Fruit fly (Drosophila melanogaster) whole organism, embryonic: ENCODE data around the gene Usf.
A peak's percentile ranks its signal among the peaks of the same experiment; 100 is the strongest.

Experiments
- Awh ChIP-seq: fragments of 200-800 bp; sonication (Bioruptor generic); IDR thresholded peaks from 2 replicates; pipeline ENCODE4, ENCODE4 v1.3.6; 2022; ENCODE audit warnings: missing biosample characterization, missing genetic modification characterization
- Bdp1 ChIP-seq: fragments of 200-800 bp; sonication (Bioruptor generic); optimal IDR thresholded peaks from 3 replicates; lab custom pipeline; 2016; ENCODE audit warnings: missing biosample characterization, missing genetic modification characterization
- CG10543 ChIP-seq: fragments of 200-800 bp; sonication (Bioruptor generic); optimal IDR thresholded peaks from 3 replicates; lab custom pipeline; 2017; ENCODE audit warnings: missing biosample characterization, mild to moderate bottlenecking, missing genetic modification characterization, moderate library complexity
- CG10979 ChIP-seq: fragments of 200-800 bp; sonication (Bioruptor generic); optimal IDR thresholded peaks from 2 replicates; lab custom pipeline; 2018; ENCODE audit warnings: missing biosample characterization, mild to moderate bottlenecking, missing genetic modification characterization, moderate library complexity
- CG14860 ChIP-seq: fragments of 200-800 bp; sonication (Bioruptor generic); IDR thresholded peaks from 3 replicates; pipeline ENCODE4 v1.3.6; 2022; ENCODE audit warnings: missing biosample characterization, missing genetic modification characterization; ENCODE audit not compliant: partially characterized antibody
- CG17359 ChIP-seq: fragments of 200-800 bp; sonication (Bioruptor generic); optimal IDR thresholded peaks from 3 replicates; lab custom pipeline; 2018; ENCODE audit warnings: missing biosample characterization, mild to moderate bottlenecking, missing genetic modification characterization, moderate library complexity
- CG1832 ChIP-seq: fragments of 200-800 bp; sonication (Bioruptor generic); optimal IDR thresholded peaks from 2 replicates; lab custom pipeline; 2017; ENCODE audit warnings: missing biosample characterization, mild to moderate bottlenecking, missing genetic modification characterization, inconsistent platforms
- CG18599 ChIP-seq: fragments of 200-800 bp; sonication (Bioruptor generic); optimal IDR thresholded peaks from 3 replicates; lab custom pipeline; 2017; ENCODE audit warnings: missing biosample characterization, missing genetic modification characterization, mild to moderate bottlenecking, moderate library complexity, missing genetic modification reagents
- CG2129 ChIP-seq: fragments of 200-800 bp; sonication (Bioruptor generic); IDR thresholded peaks from 2 replicates; pipeline ENCODE4 v1.3.6; 2022; ENCODE audit warnings: missing biosample characterization, missing genetic modification characterization; ENCODE audit not compliant: partially characterized antibody
- CG30403 ChIP-seq: fragments of 200-800 bp; sonication (Bioruptor generic); optimal IDR thresholded peaks from 3 replicates; lab custom pipeline; 2016; ENCODE audit warnings: missing biosample characterization, missing genetic modification characterization
- CG3065 ChIP-seq: fragments of 200-800 bp; sonication (Bioruptor generic); optimal IDR thresholded peaks from 2 replicates; lab custom pipeline; 2016; ENCODE audit warnings: missing biosample characterization, missing genetic modification characterization
- CG32772 ChIP-seq: fragments of 200-800 bp; sonication (Bioruptor generic); IDR thresholded peaks from 2 replicates; pipeline ENCODE4 v1.3.6; 2022; ENCODE audit warnings: missing biosample characterization, missing genetic modification characterization
- CG33213 ChIP-seq: fragments of 200-800 bp; sonication (Bioruptor generic); optimal IDR thresholded peaks from 3 replicates; lab custom pipeline; 2016; ENCODE audit warnings: missing biosample characterization, missing genetic modification characterization
- CG4360 ChIP-seq: fragments of 200-800 bp; sonication (Bioruptor generic); IDR thresholded peaks from 2 replicates; pipeline ENCODE4 v1.3.6; 2022; ENCODE audit warnings: missing biosample characterization, missing genetic modification characterization
- CG9932 ChIP-seq: fragments of 200-800 bp; sonication (Bioruptor generic); IDR thresholded peaks from 2 replicates; pipeline ENCODE4 v1.3.6; 2022; ENCODE audit warnings: missing biosample characterization, missing genetic modification characterization
- CHES-1-like ChIP-seq: fragments of 200-800 bp; sonication (Bioruptor generic); optimal IDR thresholded peaks from 2 replicates; lab custom pipeline; 2016; ENCODE audit warnings: missing biosample characterization, missing genetic modification characterization
- CTCF ChIP-seq: fragments of 200-800 bp; sonication (Bioruptor generic); optimal IDR thresholded peaks from 2 replicates; lab custom pipeline; 2017; ENCODE audit warnings: missing biosample characterization, mild to moderate bottlenecking, missing genetic modification characterization, moderate library complexity
- Deaf1 ChIP-seq: fragments of 200-800 bp; optimal IDR thresholded peaks from 3 replicates; lab custom pipeline; 2019; ENCODE audit warnings: missing biosample characterization, mild to moderate bottlenecking, missing genetic modification characterization, moderate library complexity
- Dfd ChIP-seq, 2 experiments: fragments of >200 bp; optimal IDR thresholded peaks; 2 replicates each; lab custom pipeline; 2017; ENCODE audit warnings: missing biosample characterization in 2 of 2, missing genetic modification characterization in 2 of 2
- Fer2 ChIP-seq: fragments of 200-800 bp; sonication (Bioruptor generic); optimal IDR thresholded peaks from 2 replicates; lab custom pipeline; 2018; ENCODE audit warnings: missing biosample characterization, mild to moderate bottlenecking, missing genetic modification characterization, moderate library complexity
- Meics ChIP-seq: fragments of 200-800 bp; sonication (Bioruptor generic); optimal IDR thresholded peaks from 2 replicates; lab custom pipeline; 2017; ENCODE audit warnings: missing biosample characterization, mild to moderate bottlenecking, missing genetic modification characterization
- NK7.1 ChIP-seq: fragments of 200-800 bp; sonication (Bioruptor generic); optimal IDR thresholded peaks from 3 replicates; lab custom pipeline; 2016; ENCODE audit warnings: missing biosample characterization, missing genetic modification characterization
- Nf-YB ChIP-seq: fragments of 200-800 bp; sonication (Bioruptor generic); optimal IDR thresholded peaks from 3 replicates; lab custom pipeline; 2019; ENCODE audit warnings: missing biosample characterization, mild to moderate bottlenecking, missing genetic modification characterization, moderate library complexity
- Nf-YC ChIP-seq: fragments of 200-800 bp; optimal IDR thresholded peaks from 3 replicates; lab custom pipeline; 2019; ENCODE audit warnings: missing biosample characterization, mild to moderate bottlenecking, missing genetic modification characterization, moderate library complexity
- Rfx ChIP-seq: fragments of 200-800 bp; sonication (Bioruptor generic); IDR thresholded peaks from 2 replicates; pipeline ENCODE4 v1.3.6; 2022; ENCODE audit warnings: missing biosample characterization, missing genetic modification characterization
- Side ChIP-seq: fragments of 200-800 bp; sonication (Bioruptor generic); optimal IDR thresholded peaks from 2 replicates; lab custom pipeline; 2016; ENCODE audit warnings: missing biosample characterization, missing genetic modification characterization
- bab2 ChIP-seq: fragments of 200-800 bp; sonication (Bioruptor generic); optimal IDR thresholded peaks from 2 replicates; lab custom pipeline; 2016; ENCODE audit warnings: missing biosample characterization, missing genetic modification characterization
- cg ChIP-seq: fragments of 200-800 bp; sonication (Bioruptor generic); optimal IDR thresholded peaks from 3 replicates; lab custom pipeline; 2019; ENCODE audit warnings: missing biosample characterization, mild to moderate bottlenecking, missing genetic modification characterization, moderate library complexity
- dysf ChIP-seq: fragments of 200-800 bp; sonication (Bioruptor generic); IDR thresholded peaks from 3 replicates; pipeline ENCODE4 v1.3.6; 2022; ENCODE audit warnings: missing biosample characterization, missing genetic modification characterization
- en ChIP-seq: fragments of 200-800 bp; sonication (Bioruptor generic); optimal IDR thresholded peaks from 2 replicates; lab custom pipeline; 2016; ENCODE audit warnings: missing biosample characterization, missing genetic modification characterization
- hbn ChIP-seq: fragments of 200-800 bp; sonication (Bioruptor generic); IDR thresholded peaks from 2 replicates; pipeline ENCODE4 v1.3.6; 2022; ENCODE audit warnings: missing biosample characterization, missing genetic modification characterization; ENCODE audit not compliant: partially characterized antibody
- kay ChIP-seq: fragments of 200-800 bp; sonication (Bioruptor generic); optimal IDR thresholded peaks from 2 replicates; lab custom pipeline; 2016; ENCODE audit warnings: missing biosample characterization, missing genetic modification characterization
- lmd ChIP-seq: fragments of 200-800 bp; sonication (Bioruptor generic); IDR thresholded peaks from 2 replicates; pipeline ENCODE4 v1.3.6; 2022; ENCODE audit warnings: missing biosample characterization, missing genetic modification characterization
- mam ChIP-seq: fragments of 200-800 bp; sonication (Bioruptor generic); optimal IDR thresholded peaks from 3 replicates; lab custom pipeline; 2016; ENCODE audit warnings: missing biosample characterization, missing genetic modification characterization
- pb ChIP-seq: fragments of 200-800 bp; sonication (Bioruptor generic); optimal IDR thresholded peaks from 3 replicates; lab custom pipeline; 2016; ENCODE audit warnings: missing biosample characterization, missing genetic modification characterization
- pfk ChIP-seq: fragments of 200-800 bp; sonication (Bioruptor generic); optimal IDR thresholded peaks from 2 replicates; lab custom pipeline; 2018; ENCODE audit warnings: missing biosample characterization, mild to moderate bottlenecking, missing genetic modification characterization, moderate library complexity
- pho ChIP-seq: fragments of 200-800 bp; sonication (Bioruptor generic); optimal IDR thresholded peaks from 2 replicates; lab custom pipeline; 2016; ENCODE audit warnings: missing biosample characterization, missing genetic modification characterization
- pros ChIP-seq: fragments of 200-800 bp; sonication (Bioruptor generic); optimal IDR thresholded peaks from 3 replicates; lab custom pipeline; 2019; ENCODE audit warnings: missing biosample characterization, mild to moderate bottlenecking, missing genetic modification characterization, moderate library complexity
- seq ChIP-seq: fragments of 200-800 bp; sonication (Bioruptor generic); IDR thresholded peaks from 2 replicates; pipeline ENCODE4 v1.3.6; 2022; ENCODE audit warnings: missing biosample characterization, missing genetic modification characterization
- sna ChIP-seq: fragments of 200-800 bp; sonication (Bioruptor generic); IDR thresholded peaks from 2 replicates; pipeline ENCODE4 v1.3.6; 2022; ENCODE audit warnings: missing biosample characterization, missing genetic modification characterization; ENCODE audit not compliant: partially characterized antibody
- sqz ChIP-seq: fragments of 200-800 bp; sonication (Bioruptor generic); optimal IDR thresholded peaks from 3 replicates; lab custom pipeline; 2018; ENCODE audit warnings: missing biosample characterization, mild to moderate bottlenecking, missing genetic modification characterization
- vfl ChIP-seq: fragments of 200-800 bp; sonication (Bioruptor generic); optimal IDR thresholded peaks from 2 replicates; lab custom pipeline; 2016; ENCODE audit warnings: missing biosample characterization, missing genetic modification characterization
- wdn ChIP-seq: fragments of 200-800 bp; sonication (Bioruptor generic); IDR thresholded peaks from 2 replicates; pipeline ENCODE4 v1.3.6; 2022; ENCODE audit warnings: missing biosample characterization, missing genetic modification characterization
- yki ChIP-seq: fragments of >200 bp; optimal IDR thresholded peaks from 3 replicates; lab custom pipeline; 2018
- z ChIP-seq: fragments of 200-800 bp; sonication (Bioruptor generic); IDR thresholded peaks from 3 replicates; pipeline ENCODE4 v1.3.6; 2022; ENCODE audit warnings: missing biosample characterization, missing genetic modification characterization

The Usf gene

dm6 chrX:4529909-4530308, 18.7 kb downstream of the Usf start, which contains the start of gene CG3556 (continued):
- TF ChIP-seq lmd (GFP tag; lab: Robert Waterston, UW), result no peak; the same call in 1 of the 2 replicates
- TF ChIP-seq Side (GFP tag; lab: Kevin White, UChicago), result peak; percentile 50

dm6 chrX:4526754-4527153, 21.8 kb downstream of the Usf start:
- TF ChIP-seq seq, result peak; percentile 69; the same call in 1 of the 2 replicates
- TF ChIP-seq Dfd (GFP tag; optimal IDR thresholded peaks at IDR 0.05; lab: Kevin White, UChicago), result no peak
- peak; percentile 78 for TF ChIP-seq Nf-YC (tag; lab: Kevin White, UChicago)
- TF ChIP-seq cg, result peak; percentile 20
- no peak for TF ChIP-seq pfk (GFP tag; lab: Kevin White, UChicago)
- peak; percentile 63 for TF ChIP-seq Nf-YB
- TF ChIP-seq Rfx (GFP tag; lab: Robert Waterston, UW), result peak; percentile 50; the same call in 1 of the 2 replicates
- TF ChIP-seq CG9932 (GFP tag; lab: Robert Waterston, UW), result no peak
- TF ChIP-seq dysf, result no peak

- TF ChIP-seq bab2 (GFP tag; lab: Kevin White, UChicago), result no peak
- no peak for TF ChIP-seq CG32772 (GFP tag; lab: Robert Waterston, UW)
- TF ChIP-seq Nf-YC (tag; lab: Kevin White, UChicago), result peak; percentile 71
- TF ChIP-seq CG18599 (GFP tag; lab: Kevin White, UChicago), result no peak
- no peak for TF ChIP-seq Meics (GFP tag; lab: Kevin White, UChicago)
- TF ChIP-seq Fer2 (tag; lab: Kevin White, UChicago), result no peak
- no peak for TF ChIP-seq CG33213 (GFP tag; lab: Kevin White, UChicago)
- TF ChIP-seq CG2129 (GFP tag; lab: Robert Waterston, UW), result no peak
- peak; percentile 89 for TF ChIP-seq Nf-YB
Observed at dm6 chrX:4520879-4521278, 27.7 kb downstream of the Usf start.

dm6 chrX:4511575-4511974, 37.0 kb downstream of the Usf start:
- TF ChIP-seq Nf-YB (no peak), CTCF (peak; percentile 66), CG4360 (GFP tag; lab: Robert Waterston, UW) (no peak), NK7.1 (GFP tag; lab: Kevin White, UChicago) (no peak)
- TF ChIP-seq, all 482 proteins: peak for 1

- TF ChIP-seq Deaf1, result peak; percentile 18
- no peak for TF ChIP-seq CG30403 (GFP tag; lab: Kevin White, UChicago)
- no peak for TF ChIP-seq pb (GFP tag; lab: Kevin White, UChicago)
- no peak for TF ChIP-seq kay (GFP tag; lab: Kevin White, UChicago)
- TF ChIP-seq CG1832, result no peak
- no peak for TF ChIP-seq CG14860 (GFP tag; lab: Robert Waterston, UW)
- TF ChIP-seq CG3065 (GFP tag; lab: Kevin White, UChicago), result no peak
- TF ChIP-seq en, result no peak
- no peak for TF ChIP-seq wdn (GFP tag; lab: Robert Waterston, UW)
- TF ChIP-seq CG32772 (GFP tag; lab: Robert Waterston, UW), result no peak
- TF ChIP-seq Nf-YC (tag; lab: Kevin White, UChicago), result peak; percentile 90
- TF ChIP-seq Bdp1, result no peak
- peak; percentile 44 for TF ChIP-seq pros (GFP tag; lab: Kevin White, UChicago)
- no peak for TF ChIP-seq CG10979 (tag; lab: Kevin White, UChicago)
- TF ChIP-seq sqz (GFP tag; lab: Kevin White, UChicago), result peak; percentile 64
- TF ChIP-seq mam, result no peak
- TF ChIP-seq yki, result peak; percentile 85
- no peak for TF ChIP-seq CG17359 (tag; lab: Kevin White, UChicago)
- no peak for TF ChIP-seq pho (GFP tag; lab: Kevin White, UChicago)
- no peak for TF ChIP-seq Awh (GFP tag; lab: Robert Waterston, UW)
- no peak for TF ChIP-seq sna (GFP tag; lab: Robert Waterston, UW)
- no peak for TF ChIP-seq CHES-1-like (GFP tag; lab: Kevin White, UChicago)
- no peak for TF ChIP-seq CG10543 (GFP tag; lab: Kevin White, UChicago)
- no peak for TF ChIP-seq hbn (GFP tag; lab: Robert Waterston, UW)
- peak; percentile 90 for TF ChIP-seq z (GFP tag; lab: Robert Waterston, UW)
- no peak for TF ChIP-seq vfl (GFP tag; lab: Kevin White, UChicago)
Observed at dm6 chrX:4508072-4508644, 40.4 kb downstream of the Usf start.
